Fruit fly (Drosophila melanogaster) whole organism, prepupa: ENCODE measurements around the gene Ser.
A peak's percentile ranks its signal among the peaks of the same experiment; 100 is the strongest.

Source experiments
- CG10669 ChIP-seq: fragments of 200-800 bp; sonication (Bioruptor generic); optimal IDR thresholded peaks from 3 replicates; lab custom pipeline; 2018; ENCODE audit warnings: missing biosample characterization, mild to moderate bottlenecking, missing genetic modification characterization, moderate library complexity
- CG11294 ChIP-seq: fragments of 200-800 bp; sonication (Bioruptor generic); IDR thresholded peaks from 2 replicates; pipeline ENCODE4 v1.3.6; 2022; ENCODE audit warnings: missing biosample characterization, missing genetic modification characterization
- CG11902 ChIP-seq: fragments of 200-800 bp; sonication (Bioruptor generic); optimal IDR thresholded peaks from 3 replicates; lab custom pipeline; 2016; ENCODE audit warnings: missing biosample characterization, missing genetic modification characterization
- CG15336 ChIP-seq: fragments of 200-800 bp; sonication (Bioruptor generic); IDR thresholded peaks from 2 replicates; pipeline ENCODE4 v1.3.6; 2022; ENCODE audit warnings: missing biosample characterization, missing genetic modification characterization
- CG1621 ChIP-seq: fragments of 200-800 bp; sonication (Bioruptor generic); optimal IDR thresholded peaks from 3 replicates; lab custom pipeline; 2018; ENCODE audit warnings: missing biosample characterization, mild to moderate bottlenecking, missing genetic modification characterization
- CG16779 ChIP-seq: fragments of 200-800 bp; sonication (Bioruptor generic); optimal IDR thresholded peaks from 3 replicates; lab custom pipeline; 2017; ENCODE audit warnings: missing biosample characterization, mild to moderate bottlenecking, missing genetic modification characterization
- CG3032 ChIP-seq: fragments of 200-800 bp; optimal IDR thresholded peaks from 2 replicates; lab custom pipeline; 2019; ENCODE audit warnings: missing biosample characterization, mild to moderate bottlenecking, missing genetic modification characterization, moderate library complexity
- CG31627 ChIP-seq: fragments of 200-800 bp; sonication (Bioruptor generic); optimal IDR thresholded peaks from 3 replicates; lab custom pipeline; 2016; ENCODE audit warnings: missing biosample characterization, missing genetic modification characterization
- CG32006 ChIP-seq: fragments of 200-800 bp; sonication (Bioruptor generic); optimal IDR thresholded peaks from 3 replicates; lab custom pipeline; 2017; ENCODE audit warnings: missing biosample characterization, mild to moderate bottlenecking, missing genetic modification characterization
- CG34406 ChIP-seq: fragments of 200-800 bp; sonication (Bioruptor generic); optimal IDR thresholded peaks from 3 replicates; lab custom pipeline; 2016; ENCODE audit warnings: missing biosample characterization, missing genetic modification characterization
- CG3919 ChIP-seq: fragments of 200-800 bp; sonication (Bioruptor generic); optimal IDR thresholded peaks from 3 replicates; lab custom pipeline; 2016; ENCODE audit warnings: missing biosample characterization, missing genetic modification characterization
- CG6163 ChIP-seq: fragments of 200-800 bp; sonication (Bioruptor generic); IDR thresholded peaks from 3 replicates; pipeline ENCODE4 v1.3.6; 2022; ENCODE audit warnings: missing biosample characterization, missing genetic modification characterization
- CG6276 ChIP-seq: fragments of 200-800 bp; sonication (Bioruptor generic); optimal IDR thresholded peaks from 2 replicates; lab custom pipeline; 2017; ENCODE audit warnings: missing biosample characterization, mild to moderate bottlenecking, missing genetic modification characterization
- CG6792 ChIP-seq: fragments of 200-800 bp; sonication (Bioruptor generic); optimal IDR thresholded peaks from 3 replicates; lab custom pipeline; 2016; ENCODE audit warnings: missing biosample characterization, missing genetic modification characterization
- CG7368 ChIP-seq: fragments of 200-800 bp; sonication (Bioruptor generic); optimal IDR thresholded peaks from 3 replicates; lab custom pipeline; 2016; ENCODE audit warnings: missing biosample characterization, missing genetic modification characterization
- CG8119 ChIP-seq: fragments of 200-800 bp; sonication (Bioruptor generic); IDR thresholded peaks from 3 replicates; pipeline ENCODE4 v1.3.6; 2022; ENCODE audit warnings: missing biosample characterization, missing genetic modification characterization
- CG8319 ChIP-seq: fragments of 200-800 bp; sonication (Bioruptor generic); optimal IDR thresholded peaks from 3 replicates; lab custom pipeline; 2016; ENCODE audit warnings: missing biosample characterization, missing genetic modification characterization
- CG8632 ChIP-seq: fragments of 200-800 bp; sonication (Bioruptor generic); optimal IDR thresholded peaks from 3 replicates; lab custom pipeline; 2016; ENCODE audit warnings: missing biosample characterization, missing genetic modification characterization
- Eip75B ChIP-seq: fragments of 200-800 bp; sonication (Bioruptor generic); optimal IDR thresholded peaks from 3 replicates; lab custom pipeline; 2016; ENCODE audit warnings: missing biosample characterization, missing genetic modification characterization
- Eip78C ChIP-seq: fragments of 200-800 bp; sonication (Bioruptor generic); peaks from one replicate; lab custom pipeline; 2016; ENCODE audit warnings: missing biosample characterization, missing genetic modification characterization
- Eip93F ChIP-seq: fragments of 200-800 bp; sonication (Bioruptor generic); optimal IDR thresholded peaks from 2 replicates; lab custom pipeline; 2016; ENCODE audit warnings: missing biosample characterization, mild to moderate bottlenecking, missing genetic modification characterization
- Ets96B ChIP-seq: fragments of 200-800 bp; optimal IDR thresholded peaks from 2 replicates; lab custom pipeline; 2019; ENCODE audit warnings: missing biosample characterization, mild to moderate bottlenecking, missing genetic modification characterization, moderate library complexity
- Gug ChIP-seq: fragments of 200-800 bp; sonication (Bioruptor generic); IDR thresholded peaks from 2 replicates; pipeline ENCODE4 v1.3.6; 2022; ENCODE audit warnings: missing biosample characterization, missing genetic modification characterization
- Hr4 ChIP-seq: fragments of 200-800 bp; sonication (Bioruptor generic); optimal IDR thresholded peaks from 3 replicates; lab custom pipeline; 2016; ENCODE audit warnings: missing biosample characterization, missing genetic modification characterization
- Sox102F ChIP-seq: fragments of 200-800 bp; sonication (Bioruptor generic); optimal IDR thresholded peaks from 2 replicates; lab custom pipeline; 2016; ENCODE audit warnings: missing biosample characterization, mild to moderate bottlenecking, missing genetic modification characterization
- Sox14 ChIP-seq: fragments of 200-800 bp; sonication (Bioruptor generic); optimal IDR thresholded peaks from 3 replicates; lab custom pipeline; 2016; ENCODE audit warnings: missing biosample characterization, missing genetic modification characterization
- Sox15 ChIP-seq: fragments of 200-800 bp; sonication (Bioruptor generic); optimal IDR thresholded peaks from 3 replicates; lab custom pipeline; 2016; ENCODE audit warnings: missing biosample characterization, missing genetic modification characterization
- achi ChIP-seq: fragments of 200-800 bp; sonication (Bioruptor generic); optimal IDR thresholded peaks from 3 replicates; lab custom pipeline; 2016; ENCODE audit warnings: missing biosample characterization, missing genetic modification characterization
- acj6 ChIP-seq: fragments of 200-800 bp; sonication (Bioruptor generic); optimal IDR thresholded peaks from 3 replicates; lab custom pipeline; 2016; ENCODE audit warnings: missing biosample characterization, missing genetic modification characterization
- cyc ChIP-seq: fragments of 200-800 bp; sonication (Bioruptor generic); optimal IDR thresholded peaks from 3 replicates; lab custom pipeline; 2016; ENCODE audit warnings: missing biosample characterization, missing genetic modification characterization
- dac ChIP-seq: fragments of 200-800 bp; sonication (Bioruptor generic); optimal IDR thresholded peaks from 2 replicates; lab custom pipeline; 2017; ENCODE audit warnings: missing biosample characterization, mild to moderate bottlenecking, missing genetic modification characterization
- dsx ChIP-seq: fragments of 200-800 bp; optimal IDR thresholded peaks from 3 replicates; lab custom pipeline; 2019; ENCODE audit warnings: missing biosample characterization, mild to moderate bottlenecking, missing genetic modification characterization, moderate library complexity; ENCODE audit not compliant: poor library complexity, severe bottlenecking
- eg ChIP-seq: fragments of 200-800 bp; sonication (Bioruptor generic); IDR thresholded peaks from 3 replicates; pipeline ENCODE4 v1.3.6; 2022; ENCODE audit warnings: missing biosample characterization, missing genetic modification characterization
- fd59A ChIP-seq: fragments of 200-800 bp; sonication (Bioruptor generic); optimal IDR thresholded peaks from 2 replicates; lab custom pipeline; 2017; ENCODE audit warnings: missing biosample characterization, mild to moderate bottlenecking, missing genetic modification characterization, missing genetic modification reagents
- fkh ChIP-seq: fragments of 200-800 bp; sonication (Bioruptor generic); optimal IDR thresholded peaks from 3 replicates; lab custom pipeline; 2017; ENCODE audit warnings: missing biosample characterization, mild to moderate bottlenecking, missing genetic modification characterization, moderate library complexity
- net ChIP-seq: fragments of 200-800 bp; sonication (Bioruptor generic); optimal IDR thresholded peaks from 3 replicates; lab custom pipeline; 2016; ENCODE audit warnings: missing biosample characterization, missing genetic modification characterization
- pdm3 ChIP-seq: fragments of 200-800 bp; sonication (Bioruptor generic); optimal IDR thresholded peaks from 3 replicates; lab custom pipeline; 2016; ENCODE audit warnings: missing biosample characterization, missing genetic modification characterization
- salr ChIP-seq, 2 experiments: fragments of 200-800 bp; sonication (Bioruptor generic); optimal IDR thresholded peaks; 3 replicates each; lab custom pipeline; 2016 to 2018; ENCODE audit warnings: missing biosample characterization in 2 of 2, missing genetic modification characterization in 2 of 2, mild to moderate bottlenecking in 1 of 2
- spab ChIP-seq: fragments of 200-800 bp; sonication (Bioruptor generic); optimal IDR thresholded peaks from 2 replicates; lab custom pipeline; 2017; ENCODE audit warnings: missing biosample characterization, mild to moderate bottlenecking, missing genetic modification characterization, missing genetic modification reagents
- ss ChIP-seq, 2 experiments: fragments of 200-800 bp; sonication (Bioruptor generic); optimal IDR thresholded peaks; 2 replicates in 1 of 2; 3 replicates in 1 of 2; lab custom pipeline; 2017 to 2018; ENCODE audit warnings: mild to moderate bottlenecking in 2 of 2, missing biosample characterization in 2 of 2, missing genetic modification characterization in 2 of 2, moderate library complexity in 1 of 2
- svp ChIP-seq: fragments of 200-800 bp; sonication (Bioruptor generic); peaks from one replicate; lab custom pipeline; 2016; ENCODE audit warnings: missing biosample characterization, missing genetic modification characterization
- vri ChIP-seq: fragments of 200-800 bp; sonication (Bioruptor generic); optimal IDR thresholded peaks from 3 replicates; lab custom pipeline; 2016; ENCODE audit warnings: missing biosample characterization, mild to moderate bottlenecking, missing genetic modification characterization

Gene Ser

DNA sequence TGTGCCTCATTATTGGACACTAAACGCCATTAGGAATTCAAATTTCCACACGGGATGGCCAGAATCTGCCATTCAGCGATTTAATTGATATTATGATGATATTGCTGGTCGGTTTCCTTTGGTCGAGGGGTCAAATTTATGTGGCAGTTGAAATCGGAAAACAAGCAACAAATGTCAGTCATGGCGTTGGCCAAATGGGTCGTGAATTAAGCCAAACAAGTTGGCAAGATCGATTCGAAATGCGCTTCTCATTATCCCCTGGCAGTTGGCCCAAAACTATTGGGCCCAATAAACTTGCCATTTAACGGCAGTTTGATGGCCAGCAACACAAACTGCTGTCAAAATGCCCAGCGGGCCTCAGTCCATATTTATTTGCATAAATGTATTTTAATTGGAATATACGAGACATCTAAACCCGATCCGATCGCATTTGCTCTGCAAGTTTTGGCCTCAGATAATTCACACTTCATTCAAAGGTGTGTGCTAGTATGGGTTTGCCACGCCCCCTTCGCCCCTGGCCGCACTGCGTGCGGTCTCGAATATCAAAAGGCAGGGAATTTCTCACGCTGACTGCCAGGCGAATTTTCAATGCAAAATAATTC, 19.0 kb upstream of the Ser start:
- TF ChIP-seq dac (GFP tag; lab: Kevin White, UChicago) (no peak), CG6792 (GFP tag; lab: Kevin White, UChicago) (no peak), ss (GFP tag; optimal IDR thresholded peaks at IDR 0.05; lab: Kevin White, UChicago) (no peak), Eip93F (GFP tag; lab: Kevin White, UChicago) (no peak), CG10669 (no peak), Sox102F (GFP tag; lab: Kevin White, UChicago) (no peak), CG32006 (GFP tag; lab: Kevin White, UChicago) (no peak), CG8632 (GFP tag; lab: Kevin White, UChicago) (no peak), fkh (GFP tag; lab: Kevin White, UChicago) (no peak), Eip78C (GFP tag; lab: Kevin White, UChicago) (no peak), CG34406 (no peak), CG3919 (no peak), Eip75B (no peak), acj6 (GFP tag; lab: Kevin White, UChicago) (no peak), CG31627 (GFP tag; lab: Kevin White, UChicago) (no peak), Sox15 (GFP tag; lab: Kevin White, UChicago) (no peak), salr (GFP tag; optimal IDR thresholded peaks at IDR 0.05; lab: Kevin White, UChicago) (no peak), achi (GFP tag; lab: Kevin White, UChicago) (no peak), CG8319 (GFP tag; lab: Kevin White, UChicago) (no peak), CG8119 (GFP tag; lab: Robert Waterston, UW) (no peak)
- TF ChIP-seq, all 60 proteins: peak for 0

DNA sequence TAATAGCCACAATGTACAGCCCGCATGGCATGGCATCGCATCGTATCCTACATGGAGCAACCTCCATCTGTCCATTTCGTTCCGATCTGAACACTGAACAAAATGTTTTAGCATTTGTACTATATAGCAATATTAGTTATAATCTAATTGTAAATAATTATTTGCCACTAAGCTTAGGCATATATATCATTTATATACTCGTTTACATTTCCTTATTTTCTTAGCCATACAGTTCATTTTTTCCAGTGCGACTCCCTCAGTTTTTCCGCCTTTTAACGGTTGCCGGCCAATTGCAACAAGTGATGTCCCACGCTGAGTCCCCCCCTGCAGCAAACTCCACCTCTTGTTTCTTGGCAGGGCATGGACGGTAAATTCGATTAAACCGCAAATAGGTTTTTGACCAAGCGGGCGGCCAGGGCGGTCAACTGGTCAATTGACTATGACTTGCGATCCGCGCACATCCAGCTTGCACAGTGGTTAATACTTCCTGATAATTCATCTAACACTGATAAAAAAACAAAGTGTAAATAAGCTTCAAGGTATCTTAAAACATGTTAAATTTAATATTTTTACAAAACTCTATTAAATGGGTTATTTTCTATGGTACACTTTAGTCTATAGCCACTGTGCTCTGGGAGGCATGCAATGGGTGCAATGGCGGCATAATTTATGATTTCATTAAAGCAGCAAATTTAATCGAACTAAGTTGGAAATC, 15.7 kb upstream of the Ser start:
- TF ChIP-seq CG32006 (GFP tag; lab: Kevin White, UChicago) (peak; percentile 43), CG15336 (peak; percentile 53), cyc (GFP tag; lab: Kevin White, UChicago) (no peak), pdm3 (GFP tag; lab: Kevin White, UChicago) (peak; percentile 27), CG16779 (no peak), Eip78C (GFP tag; lab: Kevin White, UChicago) (peak; percentile 48), Hr4 (GFP tag; lab: Kevin White, UChicago) (peak; percentile 40), CG6276 (GFP tag; lab: Kevin White, UChicago) (peak; percentile 39), svp (GFP tag; lab: Kevin White, UChicago) (peak; percentile 34), CG8119 (GFP tag; lab: Robert Waterston, UW) (peak; percentile 69; the same call in 2 of the 3 replicates), ss (GFP tag; optimal IDR thresholded peaks at IDR 0.05; lab: Kevin White, UChicago) (no peak), CG6163 (peak; percentile 54), Gug (GFP tag; lab: Robert Waterston, UW) (peak; percentile 43; the same call in 1 of the 2 replicates), CG11902 (no peak), eg (peak; percentile 73)

DNA sequence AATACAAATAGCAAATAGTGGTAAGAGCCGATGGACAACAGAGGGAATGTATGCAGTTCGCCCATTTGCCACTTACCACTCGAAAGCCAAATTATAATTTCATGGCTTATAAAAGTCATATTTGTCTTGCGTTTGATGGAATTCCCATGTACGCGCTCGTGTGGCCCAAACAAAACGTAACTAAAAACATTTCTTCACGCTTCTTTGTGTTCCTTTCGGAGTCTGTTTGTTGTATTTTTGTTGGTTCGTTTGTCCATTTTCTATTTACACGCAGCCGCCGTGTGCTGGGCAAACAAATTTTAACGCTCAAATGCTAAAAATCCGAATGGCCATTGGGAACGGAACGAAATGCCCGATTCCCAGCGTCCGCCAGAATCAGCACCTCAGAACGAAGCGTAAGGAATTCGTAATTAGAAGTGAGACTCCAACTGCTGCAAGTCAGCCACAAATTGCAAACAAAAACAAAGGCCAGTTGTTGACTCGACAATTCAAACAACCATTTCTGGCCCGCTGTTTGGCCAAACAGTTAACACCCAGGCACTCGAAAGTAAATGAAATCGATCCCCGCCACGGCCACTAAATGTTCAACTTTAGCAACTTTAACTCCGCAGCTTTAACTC, 14.8 kb upstream of the Ser start:
- TF ChIP-seq fkh (GFP tag; lab: Kevin White, UChicago): peak; percentile 78
- TF ChIP-seq CG6163: no peak

DNA sequence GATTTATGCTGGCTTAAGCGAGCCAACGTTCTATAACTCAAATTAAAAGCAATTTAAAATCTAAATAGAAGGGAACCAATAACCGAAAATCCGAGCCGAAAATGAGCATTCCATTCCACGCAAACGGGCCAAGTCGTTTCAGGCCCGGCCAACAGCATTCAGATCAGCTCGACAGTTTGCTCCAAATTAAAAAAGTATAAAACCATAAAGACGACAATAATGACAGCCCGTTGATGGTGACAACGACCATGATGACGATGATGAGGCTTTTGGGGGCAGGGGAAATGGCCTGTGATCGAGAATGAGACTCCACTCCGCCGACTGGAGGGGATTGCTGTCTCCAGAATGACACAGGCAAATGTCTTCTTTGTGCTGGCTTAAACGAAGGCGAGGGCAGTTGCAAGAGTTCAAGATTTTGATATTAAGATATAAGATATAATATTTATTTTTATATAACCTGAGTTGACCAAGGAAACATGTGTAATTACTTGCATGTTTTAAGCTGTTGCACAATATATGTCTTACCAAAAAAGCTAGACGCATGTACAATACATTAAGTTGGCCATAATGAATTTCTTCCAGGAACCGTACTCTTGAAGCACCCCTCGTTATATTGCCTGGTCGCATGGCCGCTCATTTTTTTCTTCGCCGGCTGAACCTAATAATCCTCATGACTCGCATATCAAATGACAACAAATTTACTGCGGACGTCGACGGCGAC, 10.8 kb upstream of the Ser start:
- peak; percentile 66 for TF ChIP-seq CG3032 (tag; lab: Kevin White, UChicago)
- TF ChIP-seq spab (GFP tag; lab: Kevin White, UChicago): peak; percentile 49
- TF ChIP-seq fd59A (GFP tag; lab: Kevin White, UChicago): peak; percentile 42
- peak; percentile 34 for TF ChIP-seq dsx
- no peak for TF ChIP-seq dac (GFP tag; lab: Kevin White, UChicago)
- TF ChIP-seq CG6163: no peak
- TF ChIP-seq vri (GFP tag; lab: Kevin White, UChicago): no peak
- TF ChIP-seq Ets96B (tag; lab: Kevin White, UChicago): peak; percentile 74
- no peak for TF ChIP-seq CG7368
- TF ChIP-seq Sox14 (GFP tag; lab: Kevin White, UChicago): no peak
- no peak for TF ChIP-seq CG11294 (GFP tag; lab: Robert Waterston, UW)
- TF ChIP-seq salr (GFP tag; optimal IDR thresholded peaks at IDR 0.05; lab: Kevin White, UChicago): no peak
- no peak for TF ChIP-seq CG6276 (GFP tag; lab: Kevin White, UChicago)
- no peak for TF ChIP-seq CG1621 (tag; lab: Kevin White, UChicago)
- peak; percentile 51 for TF ChIP-seq CG8632 (GFP tag; lab: Kevin White, UChicago)
- no peak for TF ChIP-seq net (GFP tag; lab: Kevin White, UChicago)
- peak in 1 of 2 experiments; percentile 10 for TF ChIP-seq ss (GFP tag; optimal IDR thresholded peaks at IDR 0.05; lab: Kevin White, UChicago)
